Fruit fly (Drosophila melanogaster): Measurements from ENCODE around the gene CG10232.

DNA sequence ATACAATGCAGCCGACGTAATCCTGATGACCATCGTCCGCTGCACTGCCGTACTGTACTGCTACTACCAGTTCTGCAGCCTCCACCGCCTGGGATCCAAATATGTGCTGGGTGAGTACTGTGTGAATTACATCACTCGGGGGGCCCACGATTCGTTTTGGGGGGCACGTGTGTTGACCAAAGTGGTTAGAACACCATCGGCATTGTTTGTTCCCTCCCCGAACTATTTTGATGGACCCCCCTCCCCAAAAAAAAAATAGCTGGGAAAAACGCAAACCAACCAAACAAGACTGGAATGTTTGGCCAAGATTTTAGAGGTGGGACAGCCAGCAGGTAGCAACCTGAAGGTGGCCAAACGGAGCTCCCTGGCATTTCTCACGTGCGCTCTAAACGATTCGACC lies 26.0 kb upstream of the CG10232 start:
- TF ChIP-seq psq (optimal IDR thresholded peaks at IDR 0.05) (no peak), CG8478 (optimal IDR thresholded peaks at IDR 0.05) (no peak), EcR (GFP tag; optimal IDR thresholded peaks at IDR 0.05) (no peak), Dll (optimal IDR thresholded peaks at IDR 0.05) (no peak), usp (GFP tag; optimal IDR thresholded peaks at IDR 0.05) (no peak), pan (optimal IDR thresholded peaks at IDR 0.05) (no peak)

Measured in whole organism.